Worm (Caenorhabditis elegans): Measurements from ENCODE around the gene vha-1.
A peak's percentile ranks its signal among the peaks of the same experiment; 100 is the strongest.

DNA sequence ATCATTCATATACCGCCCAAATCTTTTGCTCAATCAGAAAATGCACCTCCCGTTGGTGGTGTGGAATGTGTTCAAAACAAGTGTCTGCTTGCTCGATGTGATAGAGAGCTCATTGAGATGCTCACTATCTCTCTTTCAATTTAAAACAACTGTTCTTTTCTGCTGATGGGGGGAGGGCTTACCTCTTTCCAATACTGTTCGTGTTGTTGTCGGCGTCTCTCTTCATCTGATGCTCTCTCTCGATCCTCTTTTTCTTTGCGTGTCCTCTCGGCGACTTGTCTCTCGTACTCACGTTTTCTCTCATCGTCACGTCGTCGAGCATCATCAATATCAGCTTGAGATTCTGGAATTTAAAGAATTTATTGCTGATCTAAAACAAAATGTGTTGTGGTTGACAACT, 39.1 kb upstream of the vha-1 start:
- no peak for TF ChIP-seq jun-1 (tag; optimal IDR thresholded peaks at IDR 0.05)
- TF ChIP-seq nhr-77 (tag; optimal IDR thresholded peaks at IDR 0.05), result no peak
- TF ChIP-seq nhr-12 (tag; optimal IDR thresholded peaks at IDR 0.05), result no peak
- peak; percentile 4 for TF ChIP-seq nfya-1 (tag; optimal IDR thresholded peaks at IDR 0.05; ENCODE audit: insufficient read depth)
- no peak for TF ChIP-seq elt-1 (tag; optimal IDR thresholded peaks at IDR 0.05)
- no peak for TF ChIP-seq skn-1 (tag; optimal IDR thresholded peaks at IDR 0.05)
- TF ChIP-seq R02D3.7 (tag; optimal IDR thresholded peaks at IDR 0.05), result no peak
- no peak for TF ChIP-seq snpc-4 (tag; optimal IDR thresholded peaks at IDR 0.05)
